Worm (Caenorhabditis elegans) whole organism, young adult: Measurements from ENCODE around the gene syx-6.

ENCODE experiments used
- B0019.2 ChIP-seq: fragments of 200-800 bp; sonication (Bioruptor generic); conservative IDR thresholded peaks from 2 replicates; pipeline ENCODE4 v1.3.6; 2022; ENCODE audit warnings: missing genetic modification reagents, missing genetic modification characterization, missing compliant biosample characterization
- C06A6.2 ChIP-seq: fragments of 200-800 bp; sonication (Bioruptor generic); conservative IDR thresholded peaks from 2 replicates; pipeline ENCODE4 v1.3.6; 2022; ENCODE audit warnings: missing genetic modification characterization, missing compliant biosample characterization
- F33H1.4 ChIP-seq: fragments of 200-800 bp; sonication (Bioruptor generic); IDR thresholded peaks from 2 replicates; pipeline ENCODE4 v1.3.6; 2022; ENCODE audit warnings: missing genetic modification reagents, missing genetic modification characterization, missing compliant biosample characterization
- F37B4.10 ChIP-seq: fragments of 200-800 bp; sonication (Bioruptor generic); IDR thresholded peaks from 2 replicates; pipeline ENCODE4 v1.3.6; 2022; ENCODE audit warnings: missing genetic modification characterization, missing compliant biosample characterization
- F49E8.2 ChIP-seq: sonication (generic microtip); optimal IDR thresholded peaks from 3 replicates; lab custom pipeline; 2017; ENCODE audit warnings: missing genetic modification characterization, mild to moderate bottlenecking, missing compliant biosample characterization, antibody characterized with exemption, moderate library complexity; ENCODE audit not compliant: insufficient read depth
- F55B11.4 ChIP-seq: sonication (generic microtip); optimal IDR thresholded peaks from 2 replicates; lab custom pipeline; 2016; ENCODE audit warnings: missing compliant biosample characterization, missing genetic modification characterization, borderline replicate concordance; ENCODE audit not compliant: insufficient read depth
- K12H6.12 ChIP-seq: fragments of 200-800 bp; sonication (Bioruptor generic); optimal IDR thresholded peaks from 2 replicates; lab custom pipeline; 2018; ENCODE audit warnings: mild to moderate bottlenecking, missing genetic modification characterization, missing compliant biosample characterization
- T26A5.8 ChIP-seq: sonication (generic microtip); optimal IDR thresholded peaks from 2 replicates; lab custom pipeline; 2016; ENCODE audit warnings: missing genetic modification characterization, missing compliant biosample characterization
- Y53F4B.3 ChIP-seq: fragments of 200-800 bp; sonication (Bioruptor generic); IDR thresholded peaks from 2 replicates; pipeline ENCODE4 v1.3.6; 2022; ENCODE audit warnings: missing genetic modification reagents, missing genetic modification characterization, missing compliant biosample characterization
- Y56A3A.18 ChIP-seq: fragments of 200-800 bp; sonication (Bioruptor generic); IDR thresholded peaks from 2 replicates; pipeline ENCODE4 v1.3.6; 2022; ENCODE audit warnings: missing genetic modification reagents, missing genetic modification characterization, missing compliant biosample characterization
- Y79H2A.3 ChIP-seq: fragments of 200-800 bp; sonication (Bioruptor generic); conservative IDR thresholded peaks from 2 replicates; pipeline ENCODE4 v1.3.6; 2022; ENCODE audit warnings: missing genetic modification reagents, missing genetic modification characterization, missing compliant biosample characterization
- Y95B8A.8 ChIP-seq: fragments of 200-800 bp; sonication (Bioruptor generic); IDR thresholded peaks from 2 replicates; pipeline ENCODE4 v1.3.6; 2022; ENCODE audit warnings: missing genetic modification reagents, missing genetic modification characterization, missing compliant biosample characterization
- ama-1 ChIP-seq, 3 experiments: fragments of 150-350 bp in 1 of 3; sonication (generic microtip) in 2 of 3; optimal IDR thresholded peaks; 2 replicates each; lab custom pipeline; 2014 to 2018; ENCODE audit warnings: missing biosample characterization in 2 of 3, missing genetic modification characterization in 2 of 3, missing genetic modification reagents in 2 of 3
- attf-3 ChIP-seq: fragments of 200-800 bp; sonication (Bioruptor generic); conservative IDR thresholded peaks from 2 replicates; pipeline ENCODE4 v1.3.6; 2022; ENCODE audit warnings: missing genetic modification reagents, missing genetic modification characterization, missing compliant biosample characterization
- bed-1 ChIP-seq: fragments of 200-800 bp; sonication (Bioruptor generic); IDR thresholded peaks from 2 replicates; pipeline ENCODE4 v1.3.6; 2022; ENCODE audit warnings: missing genetic modification reagents, missing genetic modification characterization, missing compliant biosample characterization
- ccch-3 ChIP-seq: fragments of 200-800 bp; sonication (Bioruptor generic); optimal IDR thresholded peaks from 2 replicates; lab custom pipeline; 2018; ENCODE audit warnings: mild to moderate bottlenecking, missing genetic modification characterization, missing compliant biosample characterization
- ceh-91 ChIP-seq: fragments of 200-800 bp; sonication (Bioruptor generic); IDR thresholded peaks from 2 replicates; pipeline ENCODE4 v1.3.6; 2022; ENCODE audit warnings: missing genetic modification reagents, missing genetic modification characterization, missing compliant biosample characterization
- egl-44 ChIP-seq: fragments of 200-800 bp; sonication (Bioruptor generic); IDR thresholded peaks from 2 replicates; pipeline ENCODE4 v1.3.6; 2022; ENCODE audit warnings: missing genetic modification reagents, missing genetic modification characterization, missing compliant biosample characterization
- him-1 ChIP-seq: sonication (generic microtip); optimal IDR thresholded peaks from 2 replicates; lab custom pipeline; 2016; ENCODE audit warnings: missing genotype, missing genetic modification reagents, missing genetic modification characterization, missing compliant biosample characterization
- hlh-12 ChIP-seq: sonication (generic microtip); optimal IDR thresholded peaks from 2 replicates; lab custom pipeline; 2016; ENCODE audit warnings: missing genetic modification characterization, missing compliant biosample characterization
- hlh-26 ChIP-seq: fragments of 200-800 bp; sonication (Bioruptor generic); conservative IDR thresholded peaks from 2 replicates; pipeline ENCODE4 v1.3.6; 2022; ENCODE audit warnings: missing genetic modification reagents, missing genetic modification characterization, missing compliant biosample characterization
- let-526 ChIP-seq: fragments of 200-800 bp; sonication (Bioruptor generic); IDR thresholded peaks from 2 replicates; pipeline ENCODE4 v1.3.6; 2022; ENCODE audit warnings: missing genetic modification reagents, missing genetic modification characterization, missing compliant biosample characterization
- madf-3 ChIP-seq: fragments of 200-800 bp; sonication (Bioruptor generic); IDR thresholded peaks from 2 replicates; pipeline ENCODE4 v1.3.6; 2022; ENCODE audit warnings: missing genetic modification reagents, missing genetic modification characterization, missing compliant biosample characterization
- madf-8 ChIP-seq: fragments of 200-800 bp; sonication (Bioruptor generic); conservative IDR thresholded peaks from 2 replicates; pipeline ENCODE4 v1.3.6; 2022; ENCODE audit warnings: missing genetic modification reagents, missing genetic modification characterization, missing compliant biosample characterization
- mes-4 ChIP-seq: sonication (generic microtip); optimal IDR thresholded peaks from 2 replicates; lab custom pipeline; 2016; ENCODE audit warnings: missing genotype, missing genetic modification characterization, missing compliant biosample characterization
- nfya-2 ChIP-seq: fragments of 200-800 bp; sonication (Bioruptor generic); IDR thresholded peaks from 2 replicates; pipeline ENCODE4 v1.3.6; 2022; ENCODE audit warnings: missing genetic modification reagents, missing genetic modification characterization, missing compliant biosample characterization
- nhr-179 ChIP-seq: sonication (generic microtip); optimal IDR thresholded peaks from 2 replicates; lab custom pipeline; 2016; ENCODE audit warnings: mild to moderate bottlenecking, missing genetic modification characterization, missing compliant biosample characterization
- pha-4 ChIP-seq: fragments of 150-350 bp; sonication (generic microtip); optimal IDR thresholded peaks from 2 replicates; lab custom pipeline; 2014; ENCODE audit warnings: missing biosample characterization, missing genetic modification reagents, missing genetic modification characterization
- sdz-38 ChIP-seq: sonication (generic microtip); optimal IDR thresholded peaks from 2 replicates; lab custom pipeline; 2016; ENCODE audit warnings: missing genotype, missing genetic modification characterization, missing compliant biosample characterization
- snpc-1.3 ChIP-seq: sonication (generic microtip); optimal IDR thresholded peaks from 2 replicates; lab custom pipeline; 2017; ENCODE audit warnings: missing genetic modification characterization, mild to moderate bottlenecking, missing compliant biosample characterization, antibody characterized with exemption, moderate library complexity, missing genotype, missing genetic modification reagents; ENCODE audit not compliant: insufficient read depth
- sptf-2 ChIP-seq: fragments of 200-800 bp; sonication (Bioruptor generic); optimal IDR thresholded peaks from 2 replicates; lab custom pipeline; 2018; ENCODE audit warnings: mild to moderate bottlenecking, missing genetic modification characterization, missing compliant biosample characterization
- zfh-2 ChIP-seq: fragments of 200-800 bp; sonication (Bioruptor generic); conservative IDR thresholded peaks from 2 replicates; pipeline ENCODE4 v1.3.6; 2022; ENCODE audit warnings: missing genetic modification reagents, missing genetic modification characterization, missing compliant biosample characterization
- ztf-25 ChIP-seq: fragments of 200-800 bp; sonication (Bioruptor generic); IDR thresholded peaks from 2 replicates; pipeline ENCODE4 v1.3.6; 2022; ENCODE audit warnings: missing genetic modification reagents, missing genetic modification characterization, missing compliant biosample characterization
- ztf-26 ChIP-seq: sonication (generic microtip); optimal IDR thresholded peaks from 2 replicates; lab custom pipeline; 2017; ENCODE audit warnings: missing genetic modification characterization, missing compliant biosample characterization
- ztf-28 ChIP-seq: fragments of 200-800 bp; sonication (Bioruptor generic); IDR thresholded peaks from 2 replicates; pipeline ENCODE4 v1.3.6; 2022; ENCODE audit warnings: missing genetic modification reagents, missing genetic modification characterization, missing compliant biosample characterization

Gene syx-6

ce11 chrX:3190193-3190592, 25.9 kb downstream of the syx-6 start:
- TF ChIP-seq attf-3 (GFP tag; lab: Robert Waterston, UW): no peak
- TF ChIP-seq ztf-28 (GFP tag; lab: Robert Waterston, UW): no peak
- no peak for TF ChIP-seq hlh-26 (GFP tag; lab: Robert Waterston, UW)
- no peak for TF ChIP-seq F33H1.4 (GFP tag; lab: Robert Waterston, UW)
- TF ChIP-seq nfya-2: no peak
- TF ChIP-seq mes-4 (tag; lab: Kevin White, UChicago): no peak
- no peak for TF ChIP-seq F49E8.2 (tag; lab: Kevin White, UChicago)
- TF ChIP-seq let-526 (GFP tag; lab: Robert Waterston, UW): no peak
- no peak for TF ChIP-seq T26A5.8 (tag; lab: Kevin White, UChicago)
- no peak for TF ChIP-seq Y79H2A.3 (GFP tag; lab: Robert Waterston, UW)
- TF ChIP-seq sptf-2: no peak
- TF ChIP-seq C06A6.2 (GFP tag; lab: Robert Waterston, UW): no peak
- TF ChIP-seq Y56A3A.18 (GFP tag; lab: Robert Waterston, UW): no peak
- no peak for TF ChIP-seq F55B11.4

DNA sequence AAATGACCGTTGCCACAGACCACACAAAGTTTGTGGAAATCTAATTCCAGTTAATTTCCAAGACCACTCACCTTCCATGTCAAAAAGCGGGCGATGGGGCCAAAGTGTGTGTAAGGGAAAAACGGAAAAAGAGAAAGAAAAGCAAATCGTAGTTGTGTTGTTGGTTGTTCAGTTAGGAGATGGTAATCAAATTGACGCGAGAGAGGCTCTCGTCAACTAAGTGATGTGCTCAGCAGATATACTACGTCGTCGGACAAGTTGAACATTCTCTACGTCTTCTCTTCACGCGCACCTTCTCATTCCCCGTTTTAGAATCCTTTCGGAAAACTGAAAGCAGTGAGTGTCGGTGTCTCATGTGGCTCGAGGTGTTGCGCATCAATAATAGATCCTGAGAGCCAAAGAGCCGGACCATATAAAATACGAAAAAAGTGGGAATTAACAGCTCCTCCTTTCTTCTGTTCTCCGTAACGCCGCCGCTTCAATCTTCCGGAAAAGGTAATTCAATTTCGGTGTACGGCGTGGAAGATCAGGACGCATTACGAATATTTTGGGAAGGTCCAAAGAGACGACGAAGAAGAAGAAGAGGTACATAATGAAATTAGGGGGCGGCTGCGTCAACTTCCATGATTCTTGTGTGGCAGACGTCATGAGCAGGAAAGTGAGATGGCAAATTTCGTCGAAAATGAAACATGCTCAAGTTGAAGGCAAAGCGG, 27.2 kb downstream of the syx-6 start:
- TF ChIP-seq madf-8 (GFP tag; lab: Robert Waterston, UW) (no peak), K12H6.12 (tag; lab: Kevin White, UChicago) (peak; percentile 29), zfh-2 (GFP tag; lab: Robert Waterston, UW) (peak; percentile 20; the same call in 1 of the 2 replicates)

DNA sequence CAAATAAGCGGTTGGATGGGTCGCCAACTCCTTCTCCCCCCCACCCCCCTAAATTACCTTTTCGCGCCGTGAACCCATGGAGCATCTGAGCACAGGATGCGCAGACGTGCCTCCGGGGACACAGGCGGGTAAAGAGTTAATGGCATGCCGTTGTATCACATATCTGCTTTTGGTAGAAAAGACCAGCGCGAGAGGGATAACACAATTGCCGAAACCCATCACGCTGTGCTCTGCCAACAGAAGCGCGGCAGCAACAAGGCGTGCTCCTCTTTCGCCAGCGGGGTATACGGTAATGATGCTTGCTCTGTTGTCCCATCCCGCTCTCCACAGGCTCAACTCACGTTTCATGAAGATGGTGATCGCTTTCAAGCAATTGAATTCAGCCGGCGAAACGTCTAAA, 33.0 kb downstream of the syx-6 start:
- TF ChIP-seq ztf-25 (GFP tag; lab: Robert Waterston, UW): no peak
- TF ChIP-seq egl-44 (GFP tag; lab: Robert Waterston, UW): no peak
- no peak for TF ChIP-seq madf-8 (GFP tag; lab: Robert Waterston, UW)
- no peak for TF ChIP-seq ztf-26 (tag; lab: Kevin White, UChicago)
- no peak for TF ChIP-seq F37B4.10 (GFP tag; lab: Robert Waterston, UW)
- no peak for TF ChIP-seq hlh-12 (tag; lab: Kevin White, UChicago)
- peak; percentile 80 for TF ChIP-seq zfh-2 (GFP tag; lab: Robert Waterston, UW)

DNA sequence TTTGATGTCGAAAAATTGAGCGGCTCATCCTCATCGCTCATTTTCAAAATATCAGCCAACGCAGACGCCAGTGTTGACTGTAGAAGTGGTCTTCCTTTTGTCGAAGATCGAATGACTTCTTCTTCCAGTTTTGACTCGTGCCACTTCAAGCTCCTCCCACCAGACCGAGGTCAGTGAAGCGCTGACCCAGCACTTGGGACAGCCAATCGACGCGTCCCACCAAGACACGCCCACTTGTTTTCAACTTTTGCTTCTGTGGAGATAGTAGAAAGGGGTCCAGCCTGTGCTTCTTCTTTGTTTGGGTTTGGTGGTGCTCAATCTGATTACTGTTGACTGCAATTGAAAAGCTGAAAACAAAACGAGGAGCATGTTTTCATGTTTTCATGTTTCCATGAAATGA, 34.9 kb downstream of the syx-6 start, which contains the start of gene fax-1:
TSS of gene fax-1 (minus strand) at position 101 of the 400 bp plus-strand sequence.
- no peak for TF ChIP-seq B0019.2 (GFP tag; lab: Robert Waterston, UW)
- TF ChIP-seq Y95B8A.8 (GFP tag; lab: Robert Waterston, UW): no peak
- TF ChIP-seq ccch-3 (GFP tag; lab: Kevin White, UChicago): no peak
- no peak for TF ChIP-seq snpc-1.3 (tag; lab: Kevin White, UChicago)
- TF ChIP-seq zfh-2 (GFP tag; lab: Robert Waterston, UW): 0 out of 2 replicates have a peak, but pooled peaks have one; percentile 8
- no peak for TF ChIP-seq let-526 (GFP tag; lab: Robert Waterston, UW)
- TF ChIP-seq him-1 (tag; lab: Kevin White, UChicago): no peak

DNA sequence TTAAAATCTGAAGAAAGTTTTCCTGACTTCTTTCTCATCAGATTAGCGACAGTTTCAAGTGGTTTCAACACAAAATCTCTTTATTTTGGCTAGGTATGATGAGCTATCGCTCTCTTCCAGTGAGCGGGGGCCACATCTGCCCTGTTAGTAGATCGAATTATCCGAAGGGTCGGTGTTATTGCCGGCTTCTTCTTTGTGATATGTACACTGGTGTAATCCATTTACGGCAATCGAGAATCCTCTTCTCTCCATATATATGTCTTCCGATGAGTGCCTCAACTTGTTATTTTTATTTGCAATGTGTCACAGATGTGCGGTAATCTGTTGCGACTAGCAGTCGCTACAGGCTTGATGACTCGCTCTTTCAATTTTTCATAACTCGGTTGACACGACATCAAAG, 38.0 kb downstream of the syx-6 start:
- no peak for TF ChIP-seq Y53F4B.3 (GFP tag; lab: Robert Waterston, UW)
- TF ChIP-seq nhr-179 (tag; lab: Kevin White, UChicago): no peak
- no peak for TF ChIP-seq madf-3
- no peak for TF ChIP-seq sdz-38
- no peak for TF ChIP-seq pha-4
- TF ChIP-seq ama-1 (optimal IDR thresholded peaks at IDR 0.05; lab: Kevin White, UChicago): no peak
- no peak for TF ChIP-seq ama-1 (GFP tag; optimal IDR thresholded peaks at IDR 0.05; lab: Kevin White, UChicago)
- no peak for TF ChIP-seq ceh-91 (GFP tag; lab: Robert Waterston, UW)
- TF ChIP-seq bed-1 (GFP tag; lab: Robert Waterston, UW): no peak
